Worm (Caenorhabditis elegans) whole organism, mixed stage, embryonic: ENCODE results near the gene ZK512.10.

ENCODE experiments used
- M03D4.4 ChIP-seq: sonication (generic microtip); optimal IDR thresholded peaks from 2 replicates; lab custom pipeline; 2017; ENCODE audit warnings: mild to moderate bottlenecking, missing genetic modification characterization, missing compliant biosample characterization
- bed-3 ChIP-seq: fragments of 200-800 bp; sonication (Bioruptor generic); optimal IDR thresholded peaks from 3 replicates; lab custom pipeline; 2018; ENCODE audit warnings: mild to moderate bottlenecking, missing genetic modification characterization, moderate library complexity, missing compliant biosample characterization
- blmp-1 ChIP-seq: fragments of 150-350 bp; optimal IDR thresholded peaks from 2 replicates; lab custom pipeline; 2014; ENCODE audit warnings: missing biosample characterization, missing genetic modification characterization
- ceh-39 ChIP-seq: fragments of 150-350 bp; optimal IDR thresholded peaks from 2 replicates; lab custom pipeline; 2014; ENCODE audit warnings: missing biosample characterization, missing genetic modification characterization
- ceh-43 ChIP-seq: fragments of 200-800 bp; sonication (Bioruptor generic); optimal IDR thresholded peaks from 2 replicates; lab custom pipeline; 2018; ENCODE audit warnings: mild to moderate bottlenecking, missing genetic modification characterization, moderate library complexity, missing compliant biosample characterization
- ceh-83 ChIP-seq: fragments of 200-800 bp; sonication (Bioruptor generic); optimal IDR thresholded peaks from 2 replicates; lab custom pipeline; 2018; ENCODE audit warnings: mild to moderate bottlenecking, missing genetic modification characterization, missing compliant biosample characterization
- ces-1 ChIP-seq: fragments of 150-350 bp; optimal IDR thresholded peaks from 2 replicates; lab custom pipeline; 2014; ENCODE audit warnings: missing biosample characterization, missing genetic modification reagents, missing genetic modification characterization
- cnd-1 ChIP-seq: fragments of 200-800 bp; sonication (Bioruptor generic); optimal IDR thresholded peaks from 2 replicates; lab custom pipeline; 2018; ENCODE audit warnings: mild to moderate bottlenecking, missing genetic modification characterization, missing compliant biosample characterization
- drap-1 ChIP-seq: fragments of 200-800 bp; sonication (Bioruptor generic); optimal IDR thresholded peaks from 3 replicates; lab custom pipeline; 2018; ENCODE audit warnings: mild to moderate bottlenecking, missing genetic modification characterization, missing compliant biosample characterization
- elt-1 ChIP-seq: sonication (generic microtip); optimal IDR thresholded peaks from 2 replicates; lab custom pipeline; 2017; ENCODE audit warnings: missing genetic modification characterization, mild to moderate bottlenecking, missing compliant biosample characterization, antibody characterized with exemption, moderate library complexity, borderline replicate concordance; ENCODE audit not compliant: insufficient read depth
- elt-3 ChIP-seq: fragments of 150-350 bp; optimal IDR thresholded peaks from 2 replicates; lab custom pipeline; 2014; ENCODE audit warnings: missing biosample characterization, missing genetic modification characterization
- flh-1 ChIP-seq: fragments of 200-800 bp; sonication (Bioruptor generic); optimal IDR thresholded peaks from 2 replicates; lab custom pipeline; 2018; ENCODE audit warnings: mild to moderate bottlenecking, missing genetic modification characterization, moderate library complexity, missing compliant biosample characterization
- ham-2 ChIP-seq: fragments of 200-800 bp; sonication (Bioruptor generic); optimal IDR thresholded peaks from 2 replicates; lab custom pipeline; 2018; ENCODE audit warnings: mild to moderate bottlenecking, missing genetic modification characterization, missing compliant biosample characterization
- lin-13 ChIP-seq: fragments of 150-350 bp; optimal IDR thresholded peaks from 2 replicates; lab custom pipeline; 2014; ENCODE audit warnings: missing biosample characterization, missing genetic modification characterization
- lin-32 ChIP-seq: fragments of 200-800 bp; sonication (Bioruptor generic); optimal IDR thresholded peaks from 2 replicates; lab custom pipeline; 2018; ENCODE audit warnings: mild to moderate bottlenecking, missing genetic modification characterization, missing compliant biosample characterization
- mab-5 ChIP-seq: fragments of 150-350 bp; optimal IDR thresholded peaks from 2 replicates; lab custom pipeline; 2014; ENCODE audit warnings: missing biosample characterization, missing genetic modification characterization
- mls-2 ChIP-seq: sonication (generic microtip); optimal IDR thresholded peaks from 2 replicates; lab custom pipeline; 2016; ENCODE audit warnings: mild to moderate bottlenecking, missing genetic modification characterization, moderate library complexity, missing compliant biosample characterization
- nhr-12 ChIP-seq: fragments of 150-350 bp; optimal IDR thresholded peaks from 2 replicates; lab custom pipeline; 2014; ENCODE audit warnings: missing biosample characterization, missing genetic modification characterization
- nhr-237 ChIP-seq: fragments of 150-350 bp; optimal IDR thresholded peaks from 2 replicates; lab custom pipeline; 2014; ENCODE audit warnings: missing biosample characterization, missing genetic modification characterization
- nhr-28 ChIP-seq: fragments of 150-350 bp; optimal IDR thresholded peaks from 2 replicates; lab custom pipeline; 2014; ENCODE audit warnings: missing biosample characterization, missing genetic modification characterization
- nhr-76 ChIP-seq: sonication (generic microtip); optimal IDR thresholded peaks from 2 replicates; lab custom pipeline; 2017; ENCODE audit warnings: missing biosample characterization, missing genetic modification characterization
- pha-4 ChIP-seq: fragments of 150-350 bp; optimal IDR thresholded peaks from 2 replicates; lab custom pipeline; 2018; ENCODE audit warnings: missing biosample characterization, missing genetic modification reagents, missing genetic modification characterization
- sem-2 ChIP-seq: fragments of 200-800 bp; sonication (Bioruptor generic); optimal IDR thresholded peaks from 2 replicates; lab custom pipeline; 2018; ENCODE audit warnings: mild to moderate bottlenecking, missing genetic modification characterization, missing compliant biosample characterization
- snpc-4 ChIP-seq: fragments of 150-350 bp; optimal IDR thresholded peaks from 2 replicates; lab custom pipeline; 2014; ENCODE audit warnings: missing biosample characterization, missing genetic modification characterization
- sptf-1 ChIP-seq: sonication (generic microtip); optimal IDR thresholded peaks from 2 replicates; lab custom pipeline; 2017; ENCODE audit warnings: mild to moderate bottlenecking, missing genetic modification characterization, moderate library complexity, missing compliant biosample characterization
- tbx-8 ChIP-seq: fragments of 200-800 bp; sonication (Bioruptor generic); optimal IDR thresholded peaks from 2 replicates; lab custom pipeline; 2018; ENCODE audit warnings: mild to moderate bottlenecking, missing genetic modification characterization, moderate library complexity, missing compliant biosample characterization
- unc-120 ChIP-seq: sonication (generic microtip); optimal IDR thresholded peaks from 2 replicates; lab custom pipeline; 2017; ENCODE audit warnings: missing genetic modification characterization, missing compliant biosample characterization; ENCODE audit not compliant: poor library complexity, severe bottlenecking
- unc-39 ChIP-seq: fragments of 150-350 bp; optimal IDR thresholded peaks from 2 replicates; lab custom pipeline; 2014; ENCODE audit warnings: missing biosample characterization, missing genetic modification characterization
- unc-62 ChIP-seq: fragments of 150-350 bp; optimal IDR thresholded peaks from 2 replicates; lab custom pipeline; 2014; ENCODE audit warnings: missing biosample characterization, missing genetic modification reagents, missing genetic modification characterization
- zip-8 ChIP-seq: fragments of 150-350 bp; optimal IDR thresholded peaks from 2 replicates; lab custom pipeline; 2014; ENCODE audit warnings: missing biosample characterization, missing genetic modification characterization
- ztf-11 ChIP-seq: fragments of 150-350 bp; optimal IDR thresholded peaks from 2 replicates; lab custom pipeline; 2014; ENCODE audit warnings: missing biosample characterization, missing genetic modification characterization

Gene ZK512.10

ce11 chrIII:9153809-9154208, 23.1 kb downstream of the ZK512.10 start, which contains the start of gene nhl-1:
TSS of gene nhl-1 (minus strand) at chrIII:9153909.
- TF ChIP-seq ceh-43 = no peak
- no peak for TF ChIP-seq lin-13 (tag; lab: Kevin White, UChicago)
- TF ChIP-seq ceh-39 (tag; lab: Kevin White, UChicago) = no peak
- TF ChIP-seq lin-32 = no peak
- no peak for TF ChIP-seq unc-39
- TF ChIP-seq elt-3 (tag; lab: Kevin White, UChicago) = no peak
- TF ChIP-seq M03D4.4 (tag; lab: Kevin White, UChicago) = no peak
- TF ChIP-seq ztf-11 = no peak
- no peak for TF ChIP-seq sptf-1 (tag; lab: Kevin White, UChicago)
- TF ChIP-seq mls-2 = no peak
- no peak for TF ChIP-seq snpc-4
- no peak for TF ChIP-seq nhr-12 (tag; lab: Kevin White, UChicago)
- no peak for TF ChIP-seq nhr-237 (tag; lab: Kevin White, UChicago)
- no peak for TF ChIP-seq ces-1 (GFP tag; lab: Kevin White, UChicago)
- TF ChIP-seq mab-5 = no peak
- no peak for TF ChIP-seq ham-2 (GFP tag; lab: Kevin White, UChicago)
- TF ChIP-seq flh-1 (GFP tag; lab: Kevin White, UChicago) = no peak

ce11 chrIII:9154766-9155165, 24.1 kb downstream of the ZK512.10 start, which contains the start of gene irld-34:
TSS of gene irld-34 (plus strand) at chrIII:9155066.
- TF ChIP-seq elt-1 (tag; lab: Kevin White, UChicago) (no peak), nhr-237 (tag; lab: Kevin White, UChicago) (no peak), M03D4.4 (tag; lab: Kevin White, UChicago) (no peak), unc-120 (tag; lab: Kevin White, UChicago) (no peak), blmp-1 (tag; lab: Kevin White, UChicago) (no peak), snpc-4 (no peak), zip-8 (tag; lab: Kevin White, UChicago) (peak; percentile 24), ham-2 (GFP tag; lab: Kevin White, UChicago) (no peak)

ce11 chrIII:9161553-9161952, 30.9 kb downstream of the ZK512.10 start, which contains the start of gene ptr-9:
TSS of gene ptr-9 (minus strand) at chrIII:9161653.
- no peak for TF ChIP-seq ztf-11
- no peak for TF ChIP-seq lin-13 (tag; lab: Kevin White, UChicago)
- TF ChIP-seq snpc-4 = no peak
- no peak for TF ChIP-seq ham-2 (GFP tag; lab: Kevin White, UChicago)
- TF ChIP-seq blmp-1 (tag; lab: Kevin White, UChicago) = no peak
- no peak for TF ChIP-seq ceh-83
- TF ChIP-seq ceh-43 = no peak
- TF ChIP-seq drap-1 (GFP tag; lab: Kevin White, UChicago) = no peak
- no peak for TF ChIP-seq ces-1 (GFP tag; lab: Kevin White, UChicago)
- TF ChIP-seq sem-2 (GFP tag; lab: Kevin White, UChicago) = no peak
- no peak for TF ChIP-seq nhr-12 (tag; lab: Kevin White, UChicago)

ce11 chrIII:9162634-9163118, 32.0 kb downstream of the ZK512.10 start, which contains the start of gene dgk-3:
TSS of gene dgk-3 (plus strand) at chrIII:9163068.
- no peak for TF ChIP-seq unc-39
- TF ChIP-seq lin-13 (tag; lab: Kevin White, UChicago) = no peak
- TF ChIP-seq unc-62 (GFP tag; lab: Kevin White, UChicago) = no peak
- no peak for TF ChIP-seq pha-4 (tag; lab: Kevin White, UChicago)
- no peak for TF ChIP-seq blmp-1 (tag; lab: Kevin White, UChicago)
- TF ChIP-seq lin-32 = no peak
- no peak for TF ChIP-seq cnd-1
- TF ChIP-seq drap-1 (GFP tag; lab: Kevin White, UChicago) = no peak
- TF ChIP-seq tbx-8 (GFP tag; lab: Kevin White, UChicago) = no peak
- TF ChIP-seq nhr-12 (tag; lab: Kevin White, UChicago) = no peak

- TF ChIP-seq drap-1 (GFP tag; lab: Kevin White, UChicago) (no peak), lin-32 (no peak), snpc-4 (no peak), ham-2 (GFP tag; lab: Kevin White, UChicago) (no peak), mls-2 (no peak), nhr-28 (no peak), nhr-12 (tag; lab: Kevin White, UChicago) (no peak), nhr-76 (tag; lab: Kevin White, UChicago) (no peak), flh-1 (GFP tag; lab: Kevin White, UChicago) (no peak), sptf-1 (tag; lab: Kevin White, UChicago) (no peak), bed-3 (no peak), nhr-237 (tag; lab: Kevin White, UChicago) (no peak), unc-39 (no peak), ces-1 (GFP tag; lab: Kevin White, UChicago) (no peak)
These were observed 42.0 kb downstream of the ZK512.10 start, which contains the start of gene ina-1 for ce11 chrIII:9172702-9173101. TSS of gene ina-1 (minus strand) at chrIII:9172802.
